Fruit fly (Drosophila melanogaster): ENCODE results near the gene CG32191.

CG32191 gene

DNA sequence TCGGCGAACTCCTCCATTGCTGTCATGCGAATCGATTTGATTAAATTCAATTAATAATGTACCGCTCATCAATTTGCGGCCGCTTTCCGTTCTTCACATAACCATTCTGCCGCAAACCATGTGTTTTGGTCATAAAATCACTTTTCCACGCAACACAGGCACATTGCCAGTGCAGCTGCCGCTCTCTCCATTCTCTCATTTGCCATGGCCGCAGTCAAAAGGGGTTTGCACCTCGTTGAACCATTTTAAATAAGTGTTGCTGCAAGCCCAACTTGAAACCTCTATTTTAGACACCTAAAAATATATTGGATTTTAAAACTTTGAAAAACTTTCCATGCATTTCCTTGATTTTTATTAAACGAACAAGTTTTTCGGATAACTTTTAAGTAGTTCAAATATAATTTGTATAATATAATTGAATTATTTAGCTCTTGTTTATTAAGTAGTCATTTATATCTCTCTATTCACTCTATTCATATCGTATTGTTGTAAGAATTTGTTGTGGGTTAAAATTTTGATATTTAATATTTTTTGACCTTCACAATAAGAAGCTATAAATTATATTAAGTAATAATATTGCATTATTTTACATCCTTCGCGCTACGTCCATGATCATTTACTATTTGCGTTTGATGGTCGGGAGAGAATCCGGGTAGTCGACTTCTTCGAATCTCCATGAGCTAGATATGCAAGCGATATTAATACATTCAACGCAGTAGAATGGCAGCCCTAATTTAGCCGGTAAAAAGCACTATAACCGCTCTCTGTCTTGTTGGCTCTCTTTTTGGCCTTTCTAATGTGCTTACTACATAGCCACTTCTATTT lies 47.9 kb upstream of the CG32191 start, which contains the start of gene CG5535 (continued):
- TF ChIP-seq CG3919 (GFP tag; optimal IDR thresholded peaks at IDR 0.05) (peak; percentile 68), Hr38 (GFP tag; optimal IDR thresholded peaks at IDR 0.05) (no peak), CG11294 (GFP tag; IDR thresholded peaks at IDR 0.05) (peak; percentile 26; the same call in 1 of the 2 replicates), dsx (GFP tag; optimal IDR thresholded peaks at IDR 0.05; ENCODE audit: poor library complexity, severe bottlenecking) (peak; percentile 50), achi (GFP tag; optimal IDR thresholded peaks at IDR 0.05) (peak; percentile 78), CG6792 (GFP tag; optimal IDR thresholded peaks at IDR 0.05) (peak; percentile 66), Hr39 (GFP tag; optimal IDR thresholded peaks at IDR 0.05) (peak; percentile 36), CG8319 (GFP tag; optimal IDR thresholded peaks at IDR 0.05) (peak; percentile 20), Smox (GFP tag; optimal IDR thresholded peaks at IDR 0.05) (no peak), fkh (GFP tag; optimal IDR thresholded peaks at IDR 0.05) (peak; percentile 68), CG10631 (GFP tag; optimal IDR thresholded peaks at IDR 0.05) (peak; percentile 83), svp (GFP tag) (no peak), Eip75B (GFP tag; optimal IDR thresholded peaks at IDR 0.05) (peak; percentile 20), esn (GFP tag; optimal IDR thresholded peaks at IDR 0.05) (peak; percentile 65), CG8632 (GFP tag; optimal IDR thresholded peaks at IDR 0.05) (peak; percentile 57), CG32006 (GFP tag; optimal IDR thresholded peaks at IDR 0.05) (peak; percentile 96), OdsH (GFP tag; optimal IDR thresholded peaks at IDR 0.05) (peak; percentile 74), CG8119 (GFP tag; IDR thresholded peaks at IDR 0.05) (peak; percentile 77)

DNA sequence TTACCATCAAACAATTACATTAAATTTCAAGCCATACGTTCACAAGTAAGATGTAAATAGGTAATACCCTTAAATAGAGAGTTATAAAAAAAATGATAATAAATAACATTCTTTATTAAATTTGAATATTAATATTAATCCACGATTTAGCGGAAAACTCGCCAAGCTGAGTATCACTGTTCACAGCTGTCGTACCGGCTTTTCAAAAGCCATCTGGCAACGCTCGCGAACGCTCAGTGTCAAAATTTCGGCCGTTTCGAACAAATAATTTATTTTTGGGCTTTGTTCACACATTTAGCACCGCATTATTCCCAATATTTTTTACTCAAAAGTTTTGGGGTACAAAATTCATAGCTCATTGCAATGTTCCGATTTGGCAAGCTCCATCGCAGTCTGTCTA lies 40.6 kb upstream of the CG32191 start, which contains the start of gene TrpRS-m:
Gene TrpRS-m (plus strand): TSS at position 211 of the 400 bp plus-strand sequence.
- TF ChIP-seq OdsH (GFP tag; optimal IDR thresholded peaks at IDR 0.05) (no peak), net (GFP tag; optimal IDR thresholded peaks at IDR 0.05) (no peak), CG10669 (GFP tag; optimal IDR thresholded peaks at IDR 0.05) (no peak), salr (GFP tag; optimal IDR thresholded peaks at IDR 0.05) (no peak), CG6276 (GFP tag; optimal IDR thresholded peaks at IDR 0.05) (no peak), Gug (GFP tag; IDR thresholded peaks at IDR 0.05) (no peak), Sox14 (GFP tag; optimal IDR thresholded peaks at IDR 0.05) (peak; percentile 6), Eip93F (GFP tag; optimal IDR thresholded peaks at IDR 0.05) (peak; percentile 9), CG16779 (tag; optimal IDR thresholded peaks at IDR 0.05) (no peak), svp (GFP tag) (no peak), Blimp-1 (GFP tag; optimal IDR thresholded peaks at IDR 0.05) (no peak), CG34406 (GFP tag; optimal IDR thresholded peaks at IDR 0.05) (no peak), achi (GFP tag; optimal IDR thresholded peaks at IDR 0.05) (peak; percentile 81), eg (GFP tag; IDR thresholded peaks at IDR 0.05) (no peak), fd59A (GFP tag; optimal IDR thresholded peaks at IDR 0.05) (no peak), spab (GFP tag; optimal IDR thresholded peaks at IDR 0.05) (no peak), Eip75B (GFP tag; optimal IDR thresholded peaks at IDR 0.05) (no peak), esn (GFP tag; optimal IDR thresholded peaks at IDR 0.05) (peak; percentile 6), vri (GFP tag; optimal IDR thresholded peaks at IDR 0.05) (no peak), topi (GFP tag; optimal IDR thresholded peaks at IDR 0.05) (no peak), CG1621 (tag; optimal IDR thresholded peaks at IDR 0.05) (no peak), CG6163 (GFP tag; IDR thresholded peaks at IDR 0.05) (no peak), Hr4 (GFP tag; optimal IDR thresholded peaks at IDR 0.05) (no peak), fkh (GFP tag; optimal IDR thresholded peaks at IDR 0.05) (no peak), Hr39 (GFP tag; optimal IDR thresholded peaks at IDR 0.05) (no peak), Sox102F (GFP tag; optimal IDR thresholded peaks at IDR 0.05) (no peak), CG31627 (GFP tag; optimal IDR thresholded peaks at IDR 0.05) (no peak), dac (GFP tag; optimal IDR thresholded peaks at IDR 0.05) (no peak), CG9139 (GFP tag; optimal IDR thresholded peaks at IDR 0.05) (no peak), Ets96B (tag; optimal IDR thresholded peaks at IDR 0.05) (no peak), Ets21C (GFP tag; optimal IDR thresholded peaks at IDR 0.05) (no peak), CG32006 (GFP tag; optimal IDR thresholded peaks at IDR 0.05) (no peak), CG3919 (GFP tag; optimal IDR thresholded peaks at IDR 0.05) (no peak), Hr38 (GFP tag; optimal IDR thresholded peaks at IDR 0.05) (no peak), Eip78C (GFP tag) (peak; percentile 32), CG8319 (GFP tag; optimal IDR thresholded peaks at IDR 0.05) (no peak), dsx (GFP tag; optimal IDR thresholded peaks at IDR 0.05; ENCODE audit: poor library complexity, severe bottlenecking) (no peak), CG6808 (GFP tag; optimal IDR thresholded peaks at IDR 0.05) (no peak), CG10631 (GFP tag; optimal IDR thresholded peaks at IDR 0.05) (no peak), CG7368 (GFP tag; optimal IDR thresholded peaks at IDR 0.05) (no peak), Lpt (GFP tag; optimal IDR thresholded peaks at IDR 0.05) (no peak), lz (GFP tag; optimal IDR thresholded peaks at IDR 0.05) (no peak), CG8632 (GFP tag; optimal IDR thresholded peaks at IDR 0.05) (no peak)
